Fruit fly (Drosophila melanogaster) whole organism, embryonic: ENCODE measurements around the gene corolla.

ENCODE experiments used
- Aef1 ChIP-seq: fragments of 200-800 bp; sonication (Bioruptor generic); IDR thresholded peaks from 3 replicates; pipeline ENCODE4 v1.3.6; 2022; ENCODE audit warnings: missing biosample characterization, missing genetic modification characterization
- CG12659 ChIP-seq: fragments of 200-800 bp; sonication (Bioruptor generic); optimal IDR thresholded peaks from 3 replicates; lab custom pipeline; 2017; ENCODE audit warnings: mild to moderate bottlenecking, missing biosample characterization, missing genetic modification reagents, missing genetic modification characterization
- CG12769 ChIP-seq: fragments of 200-800 bp; sonication (Bioruptor generic); optimal IDR thresholded peaks from 2 replicates; lab custom pipeline; 2019; ENCODE audit warnings: missing biosample characterization, mild to moderate bottlenecking, missing genetic modification characterization, moderate library complexity
- CG15601 ChIP-seq: fragments of 200-800 bp; sonication (Bioruptor generic); optimal IDR thresholded peaks from 3 replicates; lab custom pipeline; 2019; ENCODE audit warnings: missing biosample characterization, mild to moderate bottlenecking, missing genetic modification characterization, moderate library complexity
- CG15696 ChIP-seq: fragments of 200-800 bp; sonication (Bioruptor generic); optimal IDR thresholded peaks from 2 replicates; lab custom pipeline; 2019; ENCODE audit warnings: missing biosample characterization, mild to moderate bottlenecking, missing genetic modification characterization, moderate library complexity
- CG16815 ChIP-seq: fragments of 200-800 bp; sonication (Bioruptor generic); optimal IDR thresholded peaks from 3 replicates; lab custom pipeline; 2017; ENCODE audit warnings: missing biosample characterization, mild to moderate bottlenecking, missing genetic modification characterization
- CG17328 ChIP-seq: fragments of 200-800 bp; sonication (Bioruptor generic); IDR thresholded peaks from 2 replicates; pipeline ENCODE4 v1.3.6; 2022; ENCODE audit warnings: missing biosample characterization, missing genetic modification characterization
- CG17361 ChIP-seq: fragments of 200-800 bp; sonication (Bioruptor generic); IDR thresholded peaks from 3 replicates; pipeline ENCODE4 v1.3.6; 2022; ENCODE audit warnings: missing biosample characterization, missing genetic modification characterization
- CG17385 ChIP-seq: fragments of 200-800 bp; sonication (Bioruptor generic); optimal IDR thresholded peaks from 3 replicates; lab custom pipeline; 2018; ENCODE audit warnings: missing biosample characterization, mild to moderate bottlenecking, missing genetic modification characterization
- CG18476 ChIP-seq: fragments of 200-800 bp; sonication (Bioruptor generic); optimal IDR thresholded peaks from 2 replicates; lab custom pipeline; 2016; ENCODE audit warnings: missing biosample characterization, mild to moderate bottlenecking, missing genetic modification characterization
- CG2120 ChIP-seq: fragments of 200-800 bp; sonication (Bioruptor generic); optimal IDR thresholded peaks from 3 replicates; lab custom pipeline; 2016; ENCODE audit warnings: missing biosample characterization, missing genetic modification characterization
- CG2129 ChIP-seq: fragments of 200-800 bp; sonication (Bioruptor generic); IDR thresholded peaks from 2 replicates; pipeline ENCODE4 v1.3.6; 2022; ENCODE audit warnings: missing biosample characterization, missing genetic modification characterization; ENCODE audit not compliant: partially characterized antibody
- CG2678 ChIP-seq: fragments of 200-800 bp; sonication (Bioruptor generic); optimal IDR thresholded peaks from 3 replicates; lab custom pipeline; 2019; ENCODE audit warnings: missing biosample characterization, mild to moderate bottlenecking, missing genetic modification characterization, moderate library complexity
- CG4360 ChIP-seq: fragments of 200-800 bp; sonication (Bioruptor generic); IDR thresholded peaks from 2 replicates; pipeline ENCODE4 v1.3.6; 2022; ENCODE audit warnings: missing biosample characterization, missing genetic modification characterization
- CG43689 ChIP-seq: fragments of 200-800 bp; sonication (Bioruptor generic); IDR thresholded peaks from 2 replicates; pipeline ENCODE4 v1.3.6; 2022; ENCODE audit warnings: missing biosample characterization, missing genetic modification characterization
- CG6765 ChIP-seq: fragments of 200-800 bp; sonication (Bioruptor generic); optimal IDR thresholded peaks from 3 replicates; lab custom pipeline; 2017; ENCODE audit warnings: missing biosample characterization, mild to moderate bottlenecking, missing genetic modification characterization
- CG7786 ChIP-seq: fragments of 200-800 bp; sonication (Bioruptor generic); optimal IDR thresholded peaks from 2 replicates; lab custom pipeline; 2016; ENCODE audit warnings: missing biosample characterization, missing genetic modification characterization
- CG8388 ChIP-seq: fragments of 200-800 bp; sonication (Bioruptor generic); optimal IDR thresholded peaks from 2 replicates; lab custom pipeline; 2019; ENCODE audit warnings: missing biosample characterization, mild to moderate bottlenecking, missing genetic modification characterization, moderate library complexity
- CTCF ChIP-seq: fragments of 200-800 bp; sonication (Bioruptor generic); optimal IDR thresholded peaks from 2 replicates; lab custom pipeline; 2017; ENCODE audit warnings: missing biosample characterization, mild to moderate bottlenecking, missing genetic modification characterization, moderate library complexity
- D19A ChIP-seq: fragments of 200-800 bp; optimal IDR thresholded peaks from 3 replicates; lab custom pipeline; 2019; ENCODE audit warnings: missing biosample characterization, mild to moderate bottlenecking, missing genetic modification characterization, moderate library complexity
- Dbx ChIP-seq: fragments of 200-800 bp; sonication (Bioruptor generic); IDR thresholded peaks from 3 replicates; pipeline ENCODE4 v1.3.6; 2022; ENCODE audit warnings: missing biosample characterization, missing genetic modification characterization
- Dek ChIP-seq: fragments of 200-800 bp; sonication (Bioruptor generic); optimal IDR thresholded peaks from 3 replicates; lab custom pipeline; 2019; ENCODE audit warnings: missing biosample characterization, mild to moderate bottlenecking, missing genetic modification characterization, moderate library complexity
- Dfd ChIP-seq, 2 experiments: fragments of >200 bp; optimal IDR thresholded peaks; 2 replicates each; lab custom pipeline; 2017; ENCODE audit warnings: missing biosample characterization in 2 of 2, missing genetic modification characterization in 2 of 2
- Dip3 ChIP-seq: fragments of 200-800 bp; sonication (Bioruptor generic); optimal IDR thresholded peaks from 3 replicates; lab custom pipeline; 2016; ENCODE audit warnings: missing biosample characterization, missing genetic modification characterization
- Drgx ChIP-seq: fragments of 200-800 bp; sonication (Bioruptor generic); IDR thresholded peaks from 2 replicates; pipeline ENCODE4 v1.3.6; 2022; ENCODE audit warnings: missing biosample characterization, missing genetic modification characterization
- Fer2 ChIP-seq: fragments of 200-800 bp; sonication (Bioruptor generic); optimal IDR thresholded peaks from 2 replicates; lab custom pipeline; 2018; ENCODE audit warnings: missing biosample characterization, mild to moderate bottlenecking, missing genetic modification characterization, moderate library complexity
- Gsc ChIP-seq: fragments of 200-800 bp; sonication (Bioruptor generic); IDR thresholded peaks from 2 replicates; pipeline ENCODE4 v1.3.6; 2022; ENCODE audit warnings: missing biosample characterization, missing genetic modification characterization
- Hr51 ChIP-seq, 2 experiments: fragments of 200-800 bp; sonication (Bioruptor generic); optimal IDR thresholded peaks; 2 replicates in 1 of 2; 3 replicates in 1 of 2; lab custom pipeline; 2016 to 2018; ENCODE audit warnings: missing biosample characterization in 2 of 2, missing genetic modification characterization in 2 of 2, mild to moderate bottlenecking in 1 of 2, moderate library complexity in 1 of 2
- Mrtf ChIP-seq: fragments of 200-800 bp; sonication (Bioruptor generic); IDR thresholded peaks from 3 replicates; pipeline ENCODE4 v1.3.6; 2022; ENCODE audit warnings: missing biosample characterization, missing genetic modification characterization
- Stat92E ChIP-seq, 3 experiments: fragments of >200 bp in 2 of 3; fragments of 200-800 bp in 1 of 3; sonication (Bioruptor generic) in 1 of 3; optimal IDR thresholded peaks; 2 replicates each; lab custom pipeline; 2017 to 2019; ENCODE audit warnings: missing biosample characterization in 3 of 3, missing genetic modification characterization in 3 of 3, mild to moderate bottlenecking in 1 of 3, moderate library complexity in 1 of 3
- Tbp ChIP-seq: fragments of >200 bp; optimal IDR thresholded peaks from 2 replicates; lab custom pipeline; 2018; ENCODE audit warnings: missing biosample characterization, missing genetic modification characterization
- aop ChIP-seq: fragments of 200-800 bp; sonication (Bioruptor generic); IDR thresholded peaks from 2 replicates; pipeline ENCODE4 v1.3.6; 2022; ENCODE audit warnings: missing biosample characterization, missing genetic modification characterization
- bowl ChIP-seq: fragments of 200-800 bp; sonication (Bioruptor generic); IDR thresholded peaks from 2 replicates; pipeline ENCODE4 v1.3.6; 2022; ENCODE audit warnings: missing biosample characterization, missing genetic modification characterization
- chm ChIP-seq: fragments of 200-800 bp; sonication (Bioruptor generic); IDR thresholded peaks from 2 replicates; pipeline ENCODE4 v1.3.6; 2022; ENCODE audit warnings: missing biosample characterization, missing genetic modification characterization
- ci ChIP-seq: fragments of 200-800 bp; sonication (Bioruptor generic); IDR thresholded peaks from 3 replicates; pipeline ENCODE4 v1.3.6; 2022; ENCODE audit warnings: missing biosample characterization, missing genetic modification characterization
- crol ChIP-seq: fragments of 200-800 bp; sonication (Bioruptor generic); IDR thresholded peaks from 2 replicates; pipeline ENCODE4 v1.3.6; 2022; ENCODE audit warnings: missing biosample characterization, missing genetic modification characterization
- dan ChIP-seq: fragments of 200-800 bp; sonication (Bioruptor generic); IDR thresholded peaks from 2 replicates; pipeline ENCODE4 v1.3.6; 2022; ENCODE audit warnings: missing biosample characterization, missing genetic modification characterization
- emc ChIP-seq: fragments of 200-800 bp; sonication (Bioruptor generic); optimal IDR thresholded peaks from 2 replicates; lab custom pipeline; 2016; ENCODE audit warnings: missing biosample characterization, missing genetic modification characterization
- ems ChIP-seq: fragments of 200-800 bp; sonication (Bioruptor generic); optimal IDR thresholded peaks from 3 replicates; lab custom pipeline; 2016; ENCODE audit warnings: missing biosample characterization, missing genetic modification characterization
- grn ChIP-seq: fragments of 200-800 bp; sonication (Bioruptor generic); optimal IDR thresholded peaks from 3 replicates; lab custom pipeline; 2017; ENCODE audit warnings: missing biosample characterization, missing genetic modification characterization
- ham ChIP-seq: fragments of 200-800 bp; sonication (Bioruptor generic); IDR thresholded peaks from 2 replicates; pipeline ENCODE4 v1.3.6; 2022; ENCODE audit warnings: missing biosample characterization, missing genetic modification characterization
- ind ChIP-seq: fragments of 200-800 bp; sonication (Bioruptor generic); optimal IDR thresholded peaks from 3 replicates; lab custom pipeline; 2016; ENCODE audit warnings: missing biosample characterization, missing genetic modification characterization
- kay ChIP-seq: fragments of 200-800 bp; sonication (Bioruptor generic); optimal IDR thresholded peaks from 2 replicates; lab custom pipeline; 2016; ENCODE audit warnings: missing biosample characterization, missing genetic modification characterization
- lola ChIP-seq, 3 experiments: fragments of >200 bp in 2 of 3; fragments of 200-800 bp in 1 of 3; sonication (Bioruptor generic) in 1 of 3; optimal IDR thresholded peaks; 2 replicates each; lab custom pipeline; 2017 to 2019; ENCODE audit warnings: missing biosample characterization in 3 of 3, missing genetic modification characterization in 3 of 3, mild to moderate bottlenecking in 1 of 3, moderate library complexity in 1 of 3
- ranshi ChIP-seq: fragments of 200-800 bp; sonication (Bioruptor generic); IDR thresholded peaks from 2 replicates; pipeline ENCODE4 v1.3.6; 2022; ENCODE audit warnings: missing biosample characterization, missing genetic modification characterization
- sens ChIP-seq: fragments of 200-800 bp; sonication (Bioruptor generic); peaks from one replicate; lab custom pipeline; 2016; ENCODE audit warnings: missing biosample characterization, missing genetic modification characterization
- sisA ChIP-seq: fragments of 200-800 bp; sonication (Bioruptor generic); IDR thresholded peaks from 2 replicates; pipeline ENCODE4 v1.3.6; 2022; ENCODE audit warnings: missing biosample characterization, missing genetic modification characterization
- tin ChIP-seq: fragments of 200-800 bp; sonication (Bioruptor generic); optimal IDR thresholded peaks from 3 replicates; lab custom pipeline; 2016; ENCODE audit warnings: missing biosample characterization, missing genetic modification characterization
- vnd ChIP-seq: fragments of 200-800 bp; sonication (Bioruptor generic); IDR thresholded peaks from 3 replicates; pipeline ENCODE4 v1.3.6; 2022; ENCODE audit warnings: missing biosample characterization, missing genetic modification characterization; ENCODE audit not compliant: partially characterized antibody
- wdn ChIP-seq: fragments of 200-800 bp; sonication (Bioruptor generic); IDR thresholded peaks from 2 replicates; pipeline ENCODE4 v1.3.6; 2022; ENCODE audit warnings: missing biosample characterization, missing genetic modification characterization

The corolla gene

DNA sequence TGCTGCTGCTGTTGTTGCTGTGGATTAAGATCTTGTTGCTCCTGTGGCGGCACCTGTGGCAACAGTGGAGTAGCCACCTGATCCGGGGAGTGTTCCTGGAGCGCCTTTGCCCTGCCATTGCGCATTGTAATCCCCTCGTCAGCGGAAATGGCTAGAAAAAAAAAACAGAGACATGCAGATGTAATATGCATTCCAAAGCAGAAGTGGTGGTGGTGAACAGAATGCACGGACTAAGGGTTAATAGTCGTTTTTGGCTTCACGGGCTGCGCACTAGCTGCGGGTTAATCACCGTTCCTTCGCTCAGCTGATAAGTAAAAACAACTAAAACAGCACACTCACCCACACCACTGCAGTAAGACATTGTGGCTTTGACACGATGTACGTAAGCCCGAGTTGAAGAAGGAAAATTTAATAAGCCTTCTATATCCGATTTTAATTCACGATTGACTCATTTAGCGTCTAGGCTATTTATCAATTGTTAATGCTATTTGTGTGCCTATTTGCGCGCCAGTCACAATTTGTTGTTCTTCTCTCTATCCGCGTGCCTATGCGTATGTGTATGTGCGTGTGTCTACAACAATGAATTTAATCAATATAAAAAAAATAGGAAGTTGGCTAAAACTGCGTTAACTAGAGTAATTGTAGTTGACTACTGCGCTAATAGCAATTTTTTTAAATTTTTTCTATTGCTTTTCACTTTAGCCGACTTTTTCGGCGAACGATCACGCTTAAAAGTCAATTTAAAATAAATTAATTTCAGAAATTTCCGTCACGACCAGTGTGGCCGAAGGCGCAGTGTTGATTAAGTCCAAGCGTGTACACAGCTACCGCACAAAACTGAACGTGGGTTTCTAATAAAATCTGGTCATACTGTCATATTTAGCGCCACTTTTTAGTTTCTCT lies 4.5 kb downstream of the corolla start, which contains the start of gene stas (continued):
- TF ChIP-seq tin, result no peak
- no peak for TF ChIP-seq CG15696 (tag; lab: Kevin White, UChicago)
- TF ChIP-seq CTCF (GFP tag; lab: Kevin White, UChicago), result peak; percentile 56
- TF ChIP-seq grn (GFP tag; lab: Kevin White, UChicago), result no peak
- peak; percentile 57 for TF ChIP-seq CG6765 (GFP tag; lab: Kevin White, UChicago)
- no peak for TF ChIP-seq ci (GFP tag; lab: Robert Waterston, UW)
- TF ChIP-seq ind, result no peak
- TF ChIP-seq bowl, result no peak
- peak; percentile 15 for TF ChIP-seq D19A
- TF ChIP-seq emc (GFP tag; lab: Kevin White, UChicago), result no peak
- no peak for TF ChIP-seq Dbx (GFP tag; lab: Robert Waterston, UW)
- TF ChIP-seq CG17361 (GFP tag; lab: Robert Waterston, UW), result 0 out of 3 replicates have a peak, but pooled peaks have one; percentile 10
- 0 out of 3 replicates have a peak, but pooled peaks have one; percentile 17 for TF ChIP-seq Aef1 (GFP tag; lab: Robert Waterston, UW)
- no peak for TF ChIP-seq CG2129 (GFP tag; lab: Robert Waterston, UW)
- TF ChIP-seq Dip3, result no peak
- TF ChIP-seq CG2678 (tag; lab: Kevin White, UChicago), result peak; percentile 30
- TF ChIP-seq chm, result no peak
- TF ChIP-seq Dek (tag; lab: Kevin White, UChicago), result no peak
- TF ChIP-seq Fer2, result no peak
- no peak for TF ChIP-seq CG43689 (GFP tag; lab: Robert Waterston, UW)
- no peak for TF ChIP-seq CG8388 (GFP tag; lab: Kevin White, UChicago)
- no peak for TF ChIP-seq CG7786 (GFP tag; lab: Kevin White, UChicago)
- TF ChIP-seq CG18476 (GFP tag; lab: Kevin White, UChicago), result no peak
- no peak for TF ChIP-seq lola (GFP tag; optimal IDR thresholded peaks at IDR 0.05; lab: Kevin White, UChicago)
- no peak for TF ChIP-seq ems (GFP tag; lab: Kevin White, UChicago)
- no peak for TF ChIP-seq Tbp (GFP tag; lab: Kevin White, UChicago)
- no peak for TF ChIP-seq crol (GFP tag; lab: Robert Waterston, UW)
- no peak for TF ChIP-seq Mrtf (GFP tag; lab: Robert Waterston, UW)
- peak; percentile 77 for TF ChIP-seq sens (GFP tag; lab: Kevin White, UChicago)
- no peak for TF ChIP-seq Gsc
- no peak for TF ChIP-seq ranshi (GFP tag; lab: Robert Waterston, UW)
- peak in 1 of 3 experiments; percentile 14 for TF ChIP-seq Stat92E (GFP tag; optimal IDR thresholded peaks at IDR 0.05; lab: Kevin White, UChicago)
- no peak for TF ChIP-seq CG2120
- TF ChIP-seq CG4360 (GFP tag; lab: Robert Waterston, UW), result no peak
- no peak for TF ChIP-seq vnd (GFP tag; lab: Robert Waterston, UW)
- TF ChIP-seq ham, result no peak
- TF ChIP-seq Dfd (GFP tag; optimal IDR thresholded peaks at IDR 0.05; lab: Kevin White, UChicago), result no peak
- TF ChIP-seq sisA, result no peak
- peak in 1 of 2 experiments; percentile 4 for TF ChIP-seq Hr51 (GFP tag; optimal IDR thresholded peaks at IDR 0.05; lab: Kevin White, UChicago)
- no peak for TF ChIP-seq kay (GFP tag; lab: Kevin White, UChicago)
- peak; percentile 85 for TF ChIP-seq CG12659
- no peak for TF ChIP-seq CG16815 (GFP tag; lab: Kevin White, UChicago)
- TF ChIP-seq CG17328 (GFP tag; lab: Robert Waterston, UW), result no peak
- TF ChIP-seq CG17385 (GFP tag; lab: Kevin White, UChicago), result peak; percentile 37
- peak; percentile 35 for TF ChIP-seq CG15601
- TF ChIP-seq CG12769 (tag; lab: Kevin White, UChicago), result no peak
- TF ChIP-seq wdn (GFP tag; lab: Robert Waterston, UW), result no peak
- no peak for TF ChIP-seq dan
- TF ChIP-seq aop (GFP tag; lab: Robert Waterston, UW), result no peak
- TF ChIP-seq Drgx, result no peak
